Fruit fly (Drosophila melanogaster): ENCODE data around the gene Sgs8.

Sgs8 gene

dm6 chr3L:11522613-11523012 lies 13.4 kb upstream of the Sgs8 start, which contains the start of the genes CG11714 and Fuca:
Gene CG11714 (minus strand): TSS chr3L:11522713.
Gene Fuca (minus strand): TSS chr3L:11522713.
- no peak for TF ChIP-seq noc (tag; optimal IDR thresholded peaks at IDR 0.05)

DNA sequence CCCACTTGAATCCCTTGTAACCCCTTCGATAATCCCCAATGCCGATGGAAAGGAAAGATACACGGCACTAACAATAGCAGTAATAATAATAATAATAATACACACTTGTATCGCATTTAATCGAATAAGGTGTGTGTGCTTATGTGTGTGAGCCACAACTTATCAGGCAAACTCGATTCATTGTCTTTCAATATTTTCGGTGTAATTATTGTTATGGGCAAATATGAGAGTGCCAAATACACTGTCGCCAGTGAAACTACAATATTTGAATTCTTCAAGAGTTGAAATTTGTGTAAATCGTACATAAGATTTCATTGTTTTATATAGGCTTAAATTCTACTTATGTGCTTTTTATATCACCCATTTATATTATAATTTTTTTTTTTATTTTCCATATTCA lies 7.0 kb upstream of the Sgs8 start:
- TF ChIP-seq noc (tag; optimal IDR thresholded peaks at IDR 0.05), result no peak

- peak; percentile 6 for TF ChIP-seq noc (tag; optimal IDR thresholded peaks at IDR 0.05)
These were observed 6.3 kb upstream of the Sgs8 start for dm6 chr3L:11515349-11516079.

DNA sequence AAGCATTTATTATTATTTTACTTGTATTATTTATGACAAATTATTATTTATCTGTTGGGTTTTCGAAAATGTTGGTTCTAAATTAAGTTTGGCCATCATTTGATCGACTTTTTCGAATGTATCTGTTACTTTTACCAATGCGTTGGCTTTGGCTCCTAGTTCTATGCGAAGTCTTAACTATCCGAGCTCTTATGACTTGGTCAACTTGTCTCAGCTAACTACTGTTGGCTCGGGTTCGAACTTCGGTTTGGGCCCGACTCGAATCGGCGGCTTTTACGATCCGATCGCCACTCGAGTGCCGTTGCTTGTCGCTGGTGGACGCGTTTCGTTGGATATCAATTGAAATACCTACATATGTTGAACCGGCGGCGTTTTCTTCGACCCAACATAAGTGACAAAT lies 4.2 kb upstream of the Sgs8 start, which contains the start of gene CG7512:
CG7512 (plus strand) TSS at position 301 of the 400 bp plus-strand sequence.
- TF ChIP-seq noc (tag; optimal IDR thresholded peaks at IDR 0.05), result no peak

DNA sequence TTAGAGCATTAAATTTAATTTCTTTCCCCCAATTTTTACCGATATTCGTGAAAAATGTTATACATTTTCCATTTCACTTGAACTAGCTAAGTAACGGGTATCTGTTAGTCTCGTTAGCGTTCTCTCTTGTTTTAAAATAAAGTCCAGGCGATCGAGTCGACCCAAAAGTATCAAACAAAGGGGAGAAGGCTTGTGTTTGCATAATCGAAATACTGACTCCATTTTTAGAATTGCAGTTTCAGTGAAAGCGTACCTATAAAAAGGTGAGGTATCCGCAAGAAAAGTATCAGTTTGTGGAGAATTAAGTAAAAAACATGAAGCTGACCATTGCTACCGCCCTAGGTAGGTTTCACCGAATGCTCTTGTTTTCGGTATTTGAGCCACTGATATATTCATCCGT lies 2.7 kb upstream of the Sgs8 start, which contains the start of gene Sgs3:
Sgs3 (plus strand) TSS at position 301 of the 400 bp plus-strand sequence.
- no peak for TF ChIP-seq noc (tag; optimal IDR thresholded peaks at IDR 0.05)

DNA sequence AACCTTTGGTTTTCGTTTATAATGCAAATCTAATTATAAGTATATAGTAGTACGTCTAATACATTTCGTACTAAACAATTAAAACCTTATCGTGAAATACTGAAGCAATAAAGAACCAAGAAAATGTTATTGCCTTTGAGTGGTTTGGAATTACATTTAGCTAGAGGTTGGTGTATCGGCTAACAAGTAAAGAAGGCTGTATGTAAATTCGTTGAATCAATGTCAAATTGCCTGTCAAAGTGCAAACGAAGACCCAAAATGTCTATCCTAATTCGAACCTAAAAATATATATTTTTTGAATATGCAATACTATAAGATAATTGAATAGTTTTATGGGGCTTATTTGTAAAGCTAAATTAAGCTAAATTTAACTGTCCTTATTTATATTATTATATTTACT lies 2.0 kb upstream of the Sgs8 start:
- no peak for TF ChIP-seq noc (tag; optimal IDR thresholded peaks at IDR 0.05)

- no peak for TF ChIP-seq noc (tag; optimal IDR thresholded peaks at IDR 0.05)
These were observed 1.3 kb upstream of the Sgs8 start, which contains the start of gene CG33272 for dm6 chr3L:11510489-11510888. Gene CG33272 (minus strand): TSS chr3L:11510589.

dm6 chr3L:11508337-11508736 lies 857 bp downstream of the Sgs8 start, which contains the start of gene CG33500:
Gene CG33500 (plus strand): TSS chr3L:11508637.
- TF ChIP-seq noc (tag; optimal IDR thresholded peaks at IDR 0.05), result no peak

dm6 chr3L:11493090-11493807 lies 15.9 kb downstream of the Sgs8 start:
- TF ChIP-seq noc (tag; optimal IDR thresholded peaks at IDR 0.05), result no peak

DNA sequence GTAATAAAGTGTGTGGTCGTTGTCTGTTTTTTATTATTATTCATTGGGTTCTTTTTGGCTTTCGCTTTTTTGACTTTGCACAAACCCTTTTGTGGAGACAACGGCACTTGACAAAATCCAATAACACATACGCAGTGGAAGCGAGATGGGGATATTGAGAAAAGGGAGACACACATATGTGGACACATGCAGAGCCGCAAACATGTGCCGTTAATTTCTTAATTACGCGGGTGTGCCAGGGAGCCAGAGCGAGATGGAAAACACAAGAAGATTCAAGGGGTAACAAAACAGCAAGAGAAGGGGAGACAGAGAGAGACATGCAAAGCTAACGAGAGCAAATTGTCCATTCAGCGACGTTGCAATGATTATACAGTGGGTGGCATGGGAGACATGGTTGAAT lies 16.7 kb downstream of the Sgs8 start:
- peak; percentile 2 for TF ChIP-seq noc (tag; optimal IDR thresholded peaks at IDR 0.05)

- no peak for TF ChIP-seq noc (tag; optimal IDR thresholded peaks at IDR 0.05)
These were observed 17.3 kb downstream of the Sgs8 start for dm6 chr3L:11491874-11492268.

DNA sequence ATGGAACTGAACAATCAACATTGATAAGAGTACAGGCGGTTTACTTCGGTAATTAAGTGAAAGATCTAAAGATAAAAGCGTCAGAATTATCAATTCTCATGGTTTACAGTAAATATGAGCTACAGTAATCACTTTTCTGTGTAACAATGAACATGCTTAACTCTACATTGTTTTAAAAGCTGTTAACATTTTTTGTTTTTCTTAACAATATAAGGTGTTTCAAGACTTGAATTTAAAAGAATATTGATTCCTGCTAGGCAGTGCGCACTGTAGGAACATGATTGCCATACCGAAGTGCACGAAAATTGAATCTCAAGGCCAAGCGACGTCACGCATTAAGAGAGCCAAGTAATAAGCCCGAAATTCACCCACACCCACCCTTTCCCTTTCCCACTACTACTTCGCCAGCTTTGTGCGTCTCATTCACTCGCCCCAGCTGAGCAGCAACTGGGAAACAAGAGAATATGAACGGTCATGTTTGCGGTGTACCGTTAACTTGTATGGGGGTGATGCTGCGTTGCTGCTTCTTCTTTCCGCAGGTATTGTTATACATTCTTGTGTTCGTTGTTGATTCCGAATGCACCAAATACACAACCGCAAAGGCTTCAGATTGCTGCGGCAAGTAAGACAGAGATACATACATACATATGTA lies 17.8 kb downstream of the Sgs8 start:
- peak; percentile 91 for TF ChIP-seq noc (tag; optimal IDR thresholded peaks at IDR 0.05)

- TF ChIP-seq noc (tag; optimal IDR thresholded peaks at IDR 0.05), result no peak
These were observed 18.7 kb downstream of the Sgs8 start for dm6 chr3L:11490539-11490938.

DNA sequence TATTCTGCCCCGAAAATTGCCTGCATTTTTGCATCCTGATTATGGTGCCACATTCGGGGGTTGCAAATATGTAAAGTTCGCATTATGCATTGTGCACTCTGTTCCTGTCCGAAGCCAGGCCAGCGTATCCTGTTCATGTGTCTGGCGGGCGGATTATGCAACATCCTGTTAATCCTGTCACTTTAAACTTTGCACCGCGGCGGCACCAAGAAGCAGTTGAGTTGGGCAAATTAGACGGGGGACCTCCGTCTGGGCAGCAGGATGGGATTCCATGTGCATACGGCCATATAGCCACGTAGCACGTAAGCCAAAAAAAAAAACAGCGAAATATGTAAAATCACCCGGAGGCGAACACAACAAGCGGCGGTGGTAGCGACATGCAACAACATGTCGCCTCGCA lies 19.7 kb downstream of the Sgs8 start:
- TF ChIP-seq noc (tag; optimal IDR thresholded peaks at IDR 0.05), result no peak

DNA sequence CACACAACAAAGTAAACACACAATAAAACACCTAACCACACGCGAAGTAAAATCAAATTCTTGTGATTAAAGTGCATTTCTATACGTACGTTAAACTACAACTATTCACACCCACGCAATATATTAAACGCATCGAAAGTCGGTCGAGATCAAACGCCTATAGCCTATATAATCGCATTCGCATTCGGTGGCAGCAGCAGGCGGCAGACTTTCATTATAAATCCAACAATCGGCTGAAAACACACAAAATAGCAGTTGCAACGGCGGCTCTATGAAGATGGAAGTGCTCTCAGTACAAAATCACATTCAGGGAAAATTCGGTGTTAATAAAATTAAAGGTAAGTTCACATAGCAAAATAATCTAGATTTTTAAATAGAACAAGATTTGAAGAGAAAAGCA lies 20.9 kb downstream of the Sgs8 start:
- no peak for TF ChIP-seq noc (tag; optimal IDR thresholded peaks at IDR 0.05)

dm6 chr3L:11487327-11487973 lies 21.7 kb downstream of the Sgs8 start, which contains the start of gene chrb:
Gene chrb (plus strand): TSS chr3L:11487550.
- TF ChIP-seq noc (tag; optimal IDR thresholded peaks at IDR 0.05), result peak; percentile 45
